Worm (Caenorhabditis elegans) whole organism, L2 larva: Measurements from ENCODE around the gene F46G10.2.
A peak's percentile ranks its signal among the peaks of the same experiment; 100 is the strongest.

Experiments
- C34F6.9 ChIP-seq: fragments of 150-350 bp; optimal IDR thresholded peaks from 2 replicates; lab custom pipeline; 2014; ENCODE audit warnings: missing biosample characterization, missing genetic modification characterization
- F13H6.1 ChIP-seq: sonication (generic microtip); optimal IDR thresholded peaks from 2 replicates; lab custom pipeline; 2016; ENCODE audit warnings: missing genetic modification characterization, missing compliant biosample characterization
- R02D3.7 ChIP-seq: fragments of 150-350 bp; optimal IDR thresholded peaks from 2 replicates; lab custom pipeline; 2014; ENCODE audit warnings: missing biosample characterization, missing genetic modification characterization
- Y55F3AM.14 ChIP-seq: fragments of 200-800 bp; sonication (Bioruptor generic); optimal IDR thresholded peaks from 2 replicates; lab custom pipeline; 2018; ENCODE audit warnings: mild to moderate bottlenecking, missing genetic modification characterization, missing compliant biosample characterization
- ZK546.5 ChIP-seq: sonication (generic microtip); optimal IDR thresholded peaks from 2 replicates; lab custom pipeline; 2017; ENCODE audit warnings: missing biosample characterization, missing genetic modification characterization
- alr-1 ChIP-seq: fragments of 150-350 bp; optimal IDR thresholded peaks from 2 replicates; lab custom pipeline; 2014; ENCODE audit warnings: missing biosample characterization, missing genetic modification characterization
- aly-2 ChIP-seq: fragments of 150-350 bp; optimal IDR thresholded peaks from 2 replicates; lab custom pipeline; 2014; ENCODE audit warnings: missing biosample characterization, missing genetic modification characterization
- ama-1 ChIP-seq: fragments of 150-350 bp; optimal IDR thresholded peaks from 2 replicates; lab custom pipeline; 2018; ENCODE audit warnings: inconsistent platforms
- blmp-1 ChIP-seq: sonication (generic microtip); optimal IDR thresholded peaks from 2 replicates; lab custom pipeline; 2017; ENCODE audit warnings: missing genetic modification characterization, mild to moderate bottlenecking, missing compliant biosample characterization, antibody characterized with exemption, moderate library complexity; ENCODE audit not compliant: insufficient read depth
- ceh-16 ChIP-seq: fragments of 150-350 bp; optimal IDR thresholded peaks from 2 replicates; lab custom pipeline; 2014; ENCODE audit warnings: missing biosample characterization, missing genetic modification characterization
- ceh-82 ChIP-seq: fragments of 150-350 bp; optimal IDR thresholded peaks from 2 replicates; lab custom pipeline; 2014; ENCODE audit warnings: missing biosample characterization, missing genetic modification characterization
- crh-2 ChIP-seq: sonication (generic microtip); optimal IDR thresholded peaks from 2 replicates; lab custom pipeline; 2017; ENCODE audit warnings: missing biosample characterization, missing genetic modification characterization
- dmd-4 ChIP-seq: sonication (generic microtip); optimal IDR thresholded peaks from 2 replicates; lab custom pipeline; 2017; ENCODE audit warnings: missing biosample characterization, missing genetic modification characterization
- egl-27 ChIP-seq: sonication (generic microtip); optimal IDR thresholded peaks from 3 replicates; lab custom pipeline; 2017; ENCODE audit warnings: missing biosample characterization, missing genetic modification reagents, missing genetic modification characterization
- elt-1 ChIP-seq: fragments of 150-350 bp; optimal IDR thresholded peaks from 2 replicates; lab custom pipeline; 2014; ENCODE audit warnings: missing biosample characterization, missing genetic modification characterization
- elt-3 ChIP-seq: sonication (generic microtip); optimal IDR thresholded peaks from 2 replicates; lab custom pipeline; 2017; ENCODE audit warnings: missing biosample characterization, missing genetic modification characterization
- fos-1 ChIP-seq: fragments of 150-350 bp; optimal IDR thresholded peaks from 2 replicates; lab custom pipeline; 2014; ENCODE audit warnings: missing biosample characterization, missing genetic modification characterization
- gmeb-1 ChIP-seq: fragments of 150-350 bp; optimal IDR thresholded peaks from 2 replicates; lab custom pipeline; 2014; ENCODE audit warnings: missing biosample characterization, missing genetic modification characterization
- lin-11 ChIP-seq: fragments of 150-350 bp; sonication (generic microtip); optimal IDR thresholded peaks from 2 replicates; lab custom pipeline; 2014; ENCODE audit warnings: missing biosample characterization, missing genetic modification characterization, inconsistent platforms, mixed read lengths
- lin-13 ChIP-seq: fragments of 150-350 bp; optimal IDR thresholded peaks from 2 replicates; lab custom pipeline; 2014; ENCODE audit warnings: missing biosample characterization, missing genetic modification reagents, missing genetic modification characterization
- lin-39 ChIP-seq: fragments of 150-350 bp; optimal IDR thresholded peaks from 2 replicates; lab custom pipeline; 2014; ENCODE audit warnings: missing biosample characterization, missing genetic modification reagents, missing genetic modification characterization
- lsy-2 ChIP-seq, 2 experiments: fragments of 150-350 bp in 1 of 2; sonication (generic microtip) in 1 of 2; optimal IDR thresholded peaks; 2 replicates each; lab custom pipeline; 2014 to 2017; ENCODE audit warnings: missing biosample characterization in 2 of 2, missing genetic modification characterization in 2 of 2
- mab-5 ChIP-seq: fragments of 150-350 bp; optimal IDR thresholded peaks from 2 replicates; lab custom pipeline; 2014; ENCODE audit warnings: missing biosample characterization, missing genetic modification characterization
- mbf-1 ChIP-seq: sonication (generic microtip); optimal IDR thresholded peaks from 2 replicates; lab custom pipeline; 2017; ENCODE audit warnings: missing biosample characterization, missing genetic modification characterization
- mdl-1 ChIP-seq, 2 experiments: fragments of 150-350 bp in 1 of 2; sonication (generic microtip) in 1 of 2; optimal IDR thresholded peaks; 2 replicates each; lab custom pipeline; 2017; ENCODE audit warnings: missing biosample characterization in 2 of 2, missing genetic modification characterization in 2 of 2
- nhr-10 ChIP-seq: sonication (generic microtip); optimal IDR thresholded peaks from 2 replicates; lab custom pipeline; 2017; ENCODE audit warnings: missing biosample characterization, missing genetic modification characterization
- nhr-11 ChIP-seq: fragments of 150-350 bp; optimal IDR thresholded peaks from 2 replicates; lab custom pipeline; 2014; ENCODE audit warnings: missing biosample characterization, missing genetic modification characterization
- nhr-12 ChIP-seq: fragments of 150-350 bp; optimal IDR thresholded peaks from 2 replicates; lab custom pipeline; 2014; ENCODE audit warnings: missing biosample characterization, missing genetic modification characterization
- nhr-129 ChIP-seq: fragments of 150-350 bp; optimal IDR thresholded peaks from 2 replicates; lab custom pipeline; 2014; ENCODE audit warnings: missing biosample characterization, missing genetic modification characterization
- nhr-21 ChIP-seq: fragments of 150-350 bp; optimal IDR thresholded peaks from 2 replicates; lab custom pipeline; 2014; ENCODE audit warnings: missing biosample characterization, missing genetic modification characterization
- nhr-23 ChIP-seq: fragments of 150-350 bp; optimal IDR thresholded peaks from 2 replicates; lab custom pipeline; 2014; ENCODE audit warnings: missing biosample characterization, missing genetic modification reagents, missing genetic modification characterization
- nhr-237 ChIP-seq: fragments of 150-350 bp; optimal IDR thresholded peaks from 2 replicates; lab custom pipeline; 2014; ENCODE audit warnings: missing biosample characterization, missing genetic modification characterization
- nhr-25 ChIP-seq: fragments of 150-350 bp; sonication (generic microtip); optimal IDR thresholded peaks from 3 replicates; lab custom pipeline; 2014; ENCODE audit warnings: missing biosample characterization, missing genetic modification characterization
- nhr-6 ChIP-seq: fragments of 150-350 bp; optimal IDR thresholded peaks from 2 replicates; lab custom pipeline; 2014; ENCODE audit warnings: missing biosample characterization, missing genetic modification characterization
- nhr-77 ChIP-seq: fragments of 150-350 bp; optimal IDR thresholded peaks from 2 replicates; lab custom pipeline; 2014; ENCODE audit warnings: missing biosample characterization, missing genetic modification characterization
- peb-1 ChIP-seq: fragments of 150-350 bp; optimal IDR thresholded peaks from 2 replicates; lab custom pipeline; 2014; ENCODE audit warnings: missing biosample characterization, missing genetic modification characterization
- sem-4 ChIP-seq: fragments of 150-350 bp; optimal IDR thresholded peaks from 2 replicates; lab custom pipeline; 2014; ENCODE audit warnings: missing biosample characterization, missing genetic modification reagents, missing genetic modification characterization
- skn-1 ChIP-seq: sonication (generic microtip); optimal IDR thresholded peaks from 2 replicates; lab custom pipeline; 2017; ENCODE audit warnings: missing biosample characterization, missing genetic modification characterization
- sma-3 ChIP-seq: sonication (generic microtip); optimal IDR thresholded peaks from 2 replicates; lab custom pipeline; 2016; ENCODE audit warnings: missing genetic modification reagents, missing genetic modification characterization, missing compliant biosample characterization
- sma-9 ChIP-seq, 2 experiments: fragments of 150-350 bp in 1 of 2; sonication (generic microtip) in 1 of 2; optimal IDR thresholded peaks; 2 replicates each; lab custom pipeline; 2014 to 2016; ENCODE audit warnings: missing genetic modification characterization in 2 of 2, mild to moderate bottlenecking in 1 of 2, missing biosample characterization in 1 of 2, missing compliant biosample characterization in 1 of 2, missing genetic modification reagents in 1 of 2, moderate library complexity in 1 of 2
- snpc-4 ChIP-seq: fragments of 150-350 bp; optimal IDR thresholded peaks from 2 replicates; lab custom pipeline; 2014; ENCODE audit warnings: missing biosample characterization, missing genetic modification characterization
- unc-39 ChIP-seq: fragments of 150-350 bp; optimal IDR thresholded peaks from 2 replicates; lab custom pipeline; 2014; ENCODE audit warnings: missing biosample characterization, missing genetic modification characterization
- unc-55 ChIP-seq: fragments of 150-350 bp; sonication (generic microtip); optimal IDR thresholded peaks from 3 replicates; lab custom pipeline; 2014; ENCODE audit warnings: missing biosample characterization, missing genetic modification reagents, missing genetic modification characterization
- unc-62 ChIP-seq: fragments of 150-350 bp; optimal IDR thresholded peaks from 2 replicates; lab custom pipeline; 2014; ENCODE audit warnings: missing biosample characterization, missing genetic modification reagents, missing genetic modification characterization
- zag-1 ChIP-seq: fragments of 150-350 bp; optimal IDR thresholded peaks from 2 replicates; lab custom pipeline; 2014; ENCODE audit warnings: missing biosample characterization, missing genetic modification characterization
- ztf-1 ChIP-seq: fragments of 200-800 bp; sonication (Bioruptor generic); conservative IDR thresholded peaks from 2 replicates; pipeline ENCODE4 v1.3.6; 2022; ENCODE audit warnings: missing genetic modification characterization, missing compliant biosample characterization
- ztf-11 ChIP-seq: sonication (generic microtip); optimal IDR thresholded peaks from 2 replicates; lab custom pipeline; 2017; ENCODE audit warnings: missing biosample characterization, missing genetic modification characterization
- ztf-4 ChIP-seq: fragments of 150-350 bp; optimal IDR thresholded peaks from 2 replicates; lab custom pipeline; 2014; ENCODE audit warnings: missing biosample characterization, missing genetic modification characterization

F46G10.2 gene

ce11 chrX:13348417-13348816 is 25.7 kb downstream of the F46G10.2 start (continued):
- TF ChIP-seq ceh-82 (tag; lab: Kevin White, UChicago), result no peak
- TF ChIP-seq snpc-4 (tag; lab: Kevin White, UChicago), result no peak
- no peak for TF ChIP-seq elt-1 (tag; lab: Kevin White, UChicago)
- TF ChIP-seq ztf-1 (GFP tag; lab: Robert Waterston, UW), result no peak
- TF ChIP-seq sem-4, result no peak
- TF ChIP-seq, all 48 proteins: peak for 15

- TF ChIP-seq nhr-25 (tag; lab: Kevin White, UChicago) (peak; percentile 62), elt-3 (tag; lab: Kevin White, UChicago) (no peak), mab-5 (tag; lab: Kevin White, UChicago) (no peak), F13H6.1 (peak; percentile 37), nhr-77 (tag; lab: Kevin White, UChicago) (no peak), nhr-237 (no peak), Y55F3AM.14 (GFP tag; lab: Kevin White, UChicago) (peak; percentile 71), zag-1 (tag; lab: Kevin White, UChicago) (no peak), gmeb-1 (no peak), lin-11 (tag; lab: Kevin White, UChicago) (no peak), C34F6.9 (no peak), nhr-12 (tag; lab: Kevin White, UChicago) (no peak), nhr-11 (tag; lab: Kevin White, UChicago) (peak; percentile 63), unc-55 (no peak), lsy-2 (tag; optimal IDR thresholded peaks at IDR 0.05; lab: Kevin White, UChicago) (peak in 1 of 2 experiments; percentile 66), egl-27 (tag; lab: Kevin White, UChicago) (no peak), sma-9 (GFP tag; optimal IDR thresholded peaks at IDR 0.05; lab: Kevin White, UChicago) (peak; percentile 52), sma-9 (tag; optimal IDR thresholded peaks at IDR 0.05; lab: Kevin White, UChicago) (no peak), ama-1 (lab: Kevin White, UChicago) (peak; percentile 88), sma-3 (GFP tag; lab: Kevin White, UChicago) (peak; percentile 73), snpc-4 (tag; lab: Kevin White, UChicago) (no peak), peb-1 (tag; lab: Kevin White, UChicago) (no peak), ZK546.5 (tag; lab: Kevin White, UChicago) (no peak), nhr-21 (tag; lab: Kevin White, UChicago) (peak; percentile 84), blmp-1 (no peak), nhr-10 (tag; lab: Kevin White, UChicago) (no peak), ceh-82 (tag; lab: Kevin White, UChicago) (no peak), fos-1 (tag; lab: Kevin White, UChicago) (no peak), skn-1 (tag; lab: Kevin White, UChicago) (no peak), nhr-23 (tag; lab: Kevin White, UChicago) (no peak), elt-1 (tag; lab: Kevin White, UChicago) (no peak), lin-39 (no peak), mdl-1 (tag; optimal IDR thresholded peaks at IDR 0.05; lab: Kevin White, UChicago) (no peak), nhr-6 (tag; lab: Kevin White, UChicago) (no peak), ztf-11 (no peak), mbf-1 (tag; lab: Kevin White, UChicago) (no peak), sem-4 (peak; percentile 21), nhr-129 (no peak), lin-13 (GFP tag; lab: Kevin White, UChicago) (peak; percentile 71), unc-39 (tag; lab: Kevin White, UChicago) (no peak), unc-62 (GFP tag; lab: Kevin White, UChicago) (peak; percentile 17), R02D3.7 (tag; lab: Kevin White, UChicago) (no peak), ztf-4 (tag; lab: Kevin White, UChicago) (peak; percentile 71), alr-1 (no peak), ztf-1 (GFP tag; lab: Robert Waterston, UW) (0 out of 2 replicates have a peak, but pooled peaks have one; percentile 28), crh-2 (tag; lab: Kevin White, UChicago) (peak; percentile 72), aly-2 (tag; lab: Kevin White, UChicago) (no peak), ceh-16 (tag; lab: Kevin White, UChicago) (no peak), dmd-4 (tag; lab: Kevin White, UChicago) (no peak)
These were observed 26.7 kb downstream of the F46G10.2 start for ce11 chrX:13349230-13350122.
